Worm (Caenorhabditis elegans) whole organism, L1 larva: ENCODE data around the gene F53B3.5.

Experiments
- C04F5.9 ChIP-seq: sonication (generic microtip); optimal IDR thresholded peaks from 2 replicates; lab custom pipeline; 2016; ENCODE audit warnings: missing genetic modification characterization, missing compliant biosample characterization
- C16A3.4 ChIP-seq: fragments of 150-350 bp; optimal IDR thresholded peaks from 2 replicates; lab custom pipeline; 2014; ENCODE audit warnings: missing biosample characterization, missing genetic modification characterization
- Y116A8C.19 ChIP-seq: sonication (generic microtip); optimal IDR thresholded peaks from 2 replicates; lab custom pipeline; 2016; ENCODE audit warnings: missing compliant biosample characterization, missing genetic modification characterization, borderline replicate concordance
- aha-1 ChIP-seq: fragments of 150-350 bp; optimal IDR thresholded peaks from 2 replicates; lab custom pipeline; 2014; ENCODE audit warnings: missing biosample characterization, missing genetic modification characterization
- aly-2 ChIP-seq: fragments of 150-350 bp; optimal IDR thresholded peaks from 2 replicates; lab custom pipeline; 2014; ENCODE audit warnings: missing biosample characterization, missing genetic modification characterization
- blmp-1 ChIP-seq: fragments of 150-350 bp; optimal IDR thresholded peaks from 2 replicates; lab custom pipeline; 2014; ENCODE audit warnings: missing biosample characterization, missing genetic modification characterization
- ceh-63 ChIP-seq: fragments of 200-800 bp; sonication (Bioruptor generic); optimal IDR thresholded peaks from 2 replicates; lab custom pipeline; 2018; ENCODE audit warnings: mild to moderate bottlenecking, missing genetic modification characterization, missing compliant biosample characterization
- ceh-82 ChIP-seq, 3 experiments: fragments of 150-350 bp in 1 of 3; sonication (generic microtip) in 2 of 3; optimal IDR thresholded peaks; 2 replicates each; lab custom pipeline; 2014 to 2017; ENCODE audit warnings: missing biosample characterization in 3 of 3, missing genetic modification characterization in 3 of 3
- ceh-90 ChIP-seq: sonication (generic microtip); optimal IDR thresholded peaks from 2 replicates; lab custom pipeline; 2016; ENCODE audit warnings: missing genetic modification characterization, missing compliant biosample characterization
- dsc-1 ChIP-seq: sonication (generic microtip); optimal IDR thresholded peaks from 2 replicates; lab custom pipeline; 2016; ENCODE audit warnings: mild to moderate bottlenecking, missing genetic modification characterization, missing compliant biosample characterization
- efl-1 ChIP-seq, 4 experiments: fragments of 150-350 bp; optimal IDR thresholded peaks in 3 of 4; peaks in 1 of 4; 1 replicate in 1 of 4; 2 replicates in 3 of 4; lab custom pipeline; 2014; ENCODE audit warnings: missing biosample characterization in 2 of 4, missing genetic modification characterization in 2 of 4, missing genetic modification reagents in 2 of 4
- ets-5 ChIP-seq: fragments of 200-800 bp; sonication (Bioruptor generic); IDR thresholded peaks from 2 replicates; pipeline ENCODE4 v1.3.6; 2022; ENCODE audit warnings: missing genetic modification characterization, missing compliant biosample characterization
- hlh-17 ChIP-seq: fragments of 200-800 bp; sonication (Bioruptor generic); optimal IDR thresholded peaks from 2 replicates; lab custom pipeline; 2018; ENCODE audit warnings: missing genetic modification characterization, mild to moderate bottlenecking, missing compliant biosample characterization, moderate library complexity, borderline replicate concordance
- jun-1 ChIP-seq: fragments of 150-350 bp; optimal IDR thresholded peaks from 2 replicates; lab custom pipeline; 2014; ENCODE audit warnings: missing biosample characterization, missing genetic modification reagents, missing genetic modification characterization
- lin-14 ChIP-seq: fragments of 200-800 bp; sonication (Bioruptor generic); optimal IDR thresholded peaks from 2 replicates; lab custom pipeline; 2018; ENCODE audit warnings: mild to moderate bottlenecking, missing genetic modification characterization, moderate library complexity, missing compliant biosample characterization
- lir-3 ChIP-seq: sonication (generic microtip); optimal IDR thresholded peaks from 2 replicates; lab custom pipeline; 2016; ENCODE audit warnings: mild to moderate bottlenecking, missing genetic modification characterization, moderate library complexity, missing compliant biosample characterization; ENCODE audit not compliant: poor library complexity
- mab-9 ChIP-seq: fragments of 200-800 bp; sonication (Bioruptor generic); IDR thresholded peaks from 2 replicates; pipeline ENCODE4 v1.3.6; 2022; ENCODE audit warnings: missing genetic modification reagents, missing genetic modification characterization, missing compliant biosample characterization
- mdl-1 ChIP-seq, 2 experiments: fragments of 150-350 bp; optimal IDR thresholded peaks; 2 replicates each; lab custom pipeline; 2014 to 2017; ENCODE audit warnings: missing biosample characterization in 2 of 2, missing genetic modification characterization in 2 of 2, inconsistent platforms in 1 of 2
- mep-1 ChIP-seq: fragments of 150-350 bp; optimal IDR thresholded peaks from 2 replicates; lab custom pipeline; 2014; ENCODE audit warnings: missing biosample characterization, missing genetic modification characterization
- nhr-12 ChIP-seq: sonication (generic microtip); optimal IDR thresholded peaks from 2 replicates; lab custom pipeline; 2017; ENCODE audit warnings: missing biosample characterization, missing genetic modification characterization
- nhr-20 ChIP-seq: sonication (generic microtip); optimal IDR thresholded peaks from 2 replicates; lab custom pipeline; 2016; ENCODE audit warnings: mild to moderate bottlenecking, missing genetic modification characterization, missing compliant biosample characterization
- nhr-237 ChIP-seq: fragments of 150-350 bp; optimal IDR thresholded peaks from 2 replicates; lab custom pipeline; 2014; ENCODE audit warnings: missing biosample characterization, missing genetic modification characterization
- nhr-47 ChIP-seq: sonication (generic microtip); optimal IDR thresholded peaks from 2 replicates; lab custom pipeline; 2016; ENCODE audit warnings: mild to moderate bottlenecking, missing genetic modification characterization, moderate library complexity, missing compliant biosample characterization
- nhr-77 ChIP-seq: fragments of 150-350 bp; optimal IDR thresholded peaks from 2 replicates; lab custom pipeline; 2014; ENCODE audit warnings: missing biosample characterization, missing genetic modification characterization
- nhr-85 ChIP-seq: sonication (generic microtip); peaks from one replicate; lab custom pipeline; 2016; ENCODE audit warnings: missing genetic modification characterization, inconsistent platforms, missing compliant biosample characterization
- skn-1 ChIP-seq: fragments of 150-350 bp; optimal IDR thresholded peaks from 2 replicates; lab custom pipeline; 2014; ENCODE audit warnings: missing biosample characterization, missing genetic modification characterization
- snu-23 ChIP-seq: sonication (generic microtip); optimal IDR thresholded peaks from 2 replicates; lab custom pipeline; 2016; ENCODE audit warnings: missing genetic modification characterization, missing compliant biosample characterization
- sox-4 ChIP-seq: sonication (generic microtip); optimal IDR thresholded peaks from 2 replicates; lab custom pipeline; 2016; ENCODE audit warnings: missing genetic modification characterization, missing compliant biosample characterization
- sptf-1 ChIP-seq: fragments of 150-350 bp; optimal IDR thresholded peaks from 2 replicates; lab custom pipeline; 2014; ENCODE audit warnings: missing biosample characterization, missing genetic modification characterization
- swsn-7 ChIP-seq: sonication (generic microtip); optimal IDR thresholded peaks from 2 replicates; lab custom pipeline; 2016; ENCODE audit warnings: missing genetic modification characterization, missing compliant biosample characterization
- tbx-2 ChIP-seq: sonication (generic microtip); optimal IDR thresholded peaks from 2 replicates; lab custom pipeline; 2016; ENCODE audit warnings: missing genetic modification characterization, missing compliant biosample characterization
- unc-30 ChIP-seq: sonication (generic microtip); optimal IDR thresholded peaks from 2 replicates; lab custom pipeline; 2017; ENCODE audit warnings: missing biosample characterization, missing genetic modification characterization
- ztf-11 ChIP-seq, 2 experiments: sonication (generic microtip); optimal IDR thresholded peaks; 2 replicates each; lab custom pipeline; 2016 to 2017; ENCODE audit warnings: missing genetic modification characterization in 2 of 2, missing biosample characterization in 1 of 2, missing compliant biosample characterization in 1 of 2
- ztf-4 ChIP-seq: fragments of 150-350 bp; optimal IDR thresholded peaks from 2 replicates; lab custom pipeline; 2014; ENCODE audit warnings: missing biosample characterization, missing genetic modification characterization

Gene F53B3.5

ce11 chrX:2885318-2885908 lies 6.0 kb upstream of the F53B3.5 start, which contains the start of gene vang-1:
Gene vang-1 (plus strand): TSS chrX:2885858.
- TF ChIP-seq lin-14 (peak; percentile 77), nhr-85 (tag; lab: Kevin White, UChicago) (peak; percentile 52), snu-23 (peak; percentile 44), efl-1 (optimal IDR thresholded peaks at IDR 0.05; lab: Kevin White, UChicago) (no peak), efl-1 (GFP tag; optimal IDR thresholded peaks at IDR 0.05 in 1 of 2; lab: Kevin White, UChicago) (peak in 1 of 2 experiments; percentile 81), tbx-2 (tag; lab: Kevin White, UChicago) (peak; percentile 2), blmp-1 (peak; percentile 3), dsc-1 (tag; lab: Kevin White, UChicago) (peak; percentile 16), ztf-4 (tag; lab: Kevin White, UChicago) (no peak), sox-4 (tag; lab: Kevin White, UChicago) (no peak), mab-9 (GFP tag; lab: Robert Waterston, UW) (0 out of 2 replicates have a peak, but pooled peaks have one; percentile 27), mep-1 (tag; lab: Kevin White, UChicago) (peak; percentile 20), nhr-47 (tag; lab: Kevin White, UChicago) (peak; percentile 23), ztf-11 (tag; optimal IDR thresholded peaks at IDR 0.05; lab: Kevin White, UChicago) (peak in 1 of 2 experiments; percentile 36), Y116A8C.19 (tag; lab: Kevin White, UChicago) (no peak), ets-5 (GFP tag; lab: Robert Waterston, UW) (no peak), swsn-7 (tag; lab: Kevin White, UChicago) (no peak), ceh-82 (tag; optimal IDR thresholded peaks at IDR 0.05; lab: Kevin White, UChicago) (peak in 1 of 3 experiments; percentile 41), skn-1 (tag; lab: Kevin White, UChicago) (peak; percentile 1), aha-1 (tag; lab: Kevin White, UChicago) (no peak)

DNA sequence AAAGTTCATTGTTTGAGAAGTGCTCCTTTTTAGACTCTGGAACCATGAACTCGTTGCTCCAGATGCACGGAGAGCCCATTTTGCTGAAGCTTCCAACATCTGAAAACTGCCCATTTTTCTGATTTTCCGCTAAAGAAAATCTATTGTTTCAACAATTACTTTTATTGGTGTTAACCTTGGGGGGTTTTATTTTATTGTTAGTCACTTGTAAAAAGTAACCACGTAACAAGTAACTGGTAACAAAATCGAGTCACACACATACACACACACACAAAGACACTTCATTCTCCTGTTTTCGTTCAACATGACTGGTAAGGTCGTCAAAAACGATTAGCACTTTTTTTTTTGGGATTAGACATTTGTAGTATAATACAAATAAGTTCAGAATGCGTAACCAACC lies 1.9 kb downstream of the F53B3.5 start:
- TF ChIP-seq C04F5.9 (tag; lab: Kevin White, UChicago) (no peak), lir-3 (no peak), nhr-85 (tag; lab: Kevin White, UChicago) (peak; percentile 59), nhr-12 (tag; lab: Kevin White, UChicago) (no peak), lin-14 (peak; percentile 30)

ce11 chrX:2874598-2874997 lies 4.8 kb downstream of the F53B3.5 start:
- TF ChIP-seq aly-2 (tag; lab: Kevin White, UChicago), result no peak
- peak; percentile 85 for TF ChIP-seq blmp-1
- no peak for TF ChIP-seq nhr-20 (tag; lab: Kevin White, UChicago)

DNA sequence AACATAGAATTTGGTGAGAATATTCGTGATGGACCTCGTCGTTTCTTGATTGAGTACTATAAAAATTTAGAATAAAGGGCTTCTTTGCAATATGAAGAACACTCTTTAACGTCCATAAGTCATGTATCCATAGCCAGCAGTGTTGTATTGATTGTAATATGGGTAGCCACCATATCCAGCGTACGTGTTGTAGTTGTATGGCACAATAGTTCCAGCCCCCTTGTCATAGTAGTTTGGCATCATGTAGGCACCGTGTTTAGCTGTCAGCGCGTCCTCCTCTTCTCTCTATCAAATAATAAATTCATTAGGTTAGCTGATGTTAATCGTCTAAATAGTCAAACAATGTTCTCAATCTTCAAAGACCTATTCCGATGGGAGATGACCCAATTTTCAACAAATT lies 6.1 kb downstream of the F53B3.5 start:
- TF ChIP-seq nhr-237 (tag; lab: Kevin White, UChicago), result no peak
- TF ChIP-seq sptf-1 (tag; lab: Kevin White, UChicago), result no peak
- no peak for TF ChIP-seq ceh-90
- TF ChIP-seq sox-4 (tag; lab: Kevin White, UChicago), result no peak
- no peak for TF ChIP-seq ets-5 (GFP tag; lab: Robert Waterston, UW)
- TF ChIP-seq mdl-1 (tag; optimal IDR thresholded peaks at IDR 0.05; lab: Kevin White, UChicago), result no peak
- no peak for TF ChIP-seq C16A3.4
- no peak for TF ChIP-seq skn-1 (tag; lab: Kevin White, UChicago)
- no peak for TF ChIP-seq ceh-63 (GFP tag; lab: Kevin White, UChicago)
- no peak for TF ChIP-seq unc-30 (tag; lab: Kevin White, UChicago)
- no peak for TF ChIP-seq mep-1 (tag; lab: Kevin White, UChicago)
- no peak for TF ChIP-seq hlh-17 (GFP tag; lab: Kevin White, UChicago)
- TF ChIP-seq nhr-47 (tag; lab: Kevin White, UChicago), result no peak
- no peak for TF ChIP-seq jun-1 (tag; lab: Kevin White, UChicago)

DNA sequence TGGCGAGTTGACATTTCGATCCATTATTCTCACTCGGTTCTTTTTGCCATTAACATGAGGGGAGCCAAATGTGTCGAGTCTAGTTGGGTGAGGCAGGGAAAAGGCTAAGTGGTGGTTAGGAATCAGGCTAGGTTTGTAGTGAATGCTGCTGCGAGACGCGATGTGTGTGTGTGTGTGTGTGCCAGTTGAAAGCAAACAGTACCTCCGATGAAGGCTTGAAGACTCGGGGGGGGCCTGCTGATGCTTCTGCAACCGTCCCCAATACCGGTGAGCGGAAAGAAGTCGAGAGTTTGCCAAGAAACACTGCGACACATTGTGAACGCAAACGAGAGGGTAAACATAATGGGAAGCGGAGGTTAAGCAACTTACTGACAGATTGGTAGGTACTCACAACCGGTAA lies 8.3 kb downstream of the F53B3.5 start, which contains the start of gene F53B3.3:
Gene F53B3.3, minus strand, starts transcription at position 101 of the 400 bp plus-strand sequence.
- TF ChIP-seq lir-3 (no peak), nhr-77 (tag; lab: Kevin White, UChicago) (peak; percentile 6), efl-1 (optimal IDR thresholded peaks at IDR 0.05; lab: Kevin White, UChicago) (no peak), efl-1 (GFP tag; optimal IDR thresholded peaks at IDR 0.05 in 1 of 2; lab: Kevin White, UChicago) (peak in 1 of 2 experiments; percentile 55), hlh-17 (GFP tag; lab: Kevin White, UChicago) (peak; percentile 18)
